Worm (Caenorhabditis elegans) whole organism, L2 larva: Measurements from ENCODE around the gene C50E3.5.
A peak's percentile ranks its signal among the peaks of the same experiment; 100 is the strongest.

Source experiments
- aly-2 ChIP-seq: fragments of 150-350 bp; optimal IDR thresholded peaks from 2 replicates; lab custom pipeline; 2014; ENCODE audit warnings: missing biosample characterization, missing genetic modification characterization
- ceh-16 ChIP-seq: fragments of 150-350 bp; optimal IDR thresholded peaks from 2 replicates; lab custom pipeline; 2014; ENCODE audit warnings: missing biosample characterization, missing genetic modification characterization
- dmd-4 ChIP-seq: sonication (generic microtip); optimal IDR thresholded peaks from 2 replicates; lab custom pipeline; 2017; ENCODE audit warnings: missing biosample characterization, missing genetic modification characterization
- fos-1 ChIP-seq: fragments of 150-350 bp; optimal IDR thresholded peaks from 2 replicates; lab custom pipeline; 2014; ENCODE audit warnings: missing biosample characterization, missing genetic modification characterization
- lin-13 ChIP-seq: fragments of 150-350 bp; optimal IDR thresholded peaks from 2 replicates; lab custom pipeline; 2014; ENCODE audit warnings: missing biosample characterization, missing genetic modification reagents, missing genetic modification characterization
- lin-39 ChIP-seq: fragments of 150-350 bp; optimal IDR thresholded peaks from 2 replicates; lab custom pipeline; 2014; ENCODE audit warnings: missing biosample characterization, missing genetic modification reagents, missing genetic modification characterization
- mdl-1 ChIP-seq, 2 experiments: fragments of 150-350 bp in 1 of 2; sonication (generic microtip) in 1 of 2; optimal IDR thresholded peaks; 2 replicates each; lab custom pipeline; 2017; ENCODE audit warnings: missing biosample characterization in 2 of 2, missing genetic modification characterization in 2 of 2
- nhr-12 ChIP-seq: fragments of 150-350 bp; optimal IDR thresholded peaks from 2 replicates; lab custom pipeline; 2014; ENCODE audit warnings: missing biosample characterization, missing genetic modification characterization
- nhr-237 ChIP-seq: fragments of 150-350 bp; optimal IDR thresholded peaks from 2 replicates; lab custom pipeline; 2014; ENCODE audit warnings: missing biosample characterization, missing genetic modification characterization
- sma-9 ChIP-seq, 2 experiments: fragments of 150-350 bp in 1 of 2; sonication (generic microtip) in 1 of 2; optimal IDR thresholded peaks; 2 replicates each; lab custom pipeline; 2014 to 2016; ENCODE audit warnings: missing genetic modification characterization in 2 of 2, mild to moderate bottlenecking in 1 of 2, missing biosample characterization in 1 of 2, missing compliant biosample characterization in 1 of 2, missing genetic modification reagents in 1 of 2, moderate library complexity in 1 of 2
- snpc-4 ChIP-seq: fragments of 150-350 bp; optimal IDR thresholded peaks from 2 replicates; lab custom pipeline; 2014; ENCODE audit warnings: missing biosample characterization, missing genetic modification characterization
- unc-39 ChIP-seq: fragments of 150-350 bp; optimal IDR thresholded peaks from 2 replicates; lab custom pipeline; 2014; ENCODE audit warnings: missing biosample characterization, missing genetic modification characterization
- unc-62 ChIP-seq: fragments of 150-350 bp; optimal IDR thresholded peaks from 2 replicates; lab custom pipeline; 2014; ENCODE audit warnings: missing biosample characterization, missing genetic modification reagents, missing genetic modification characterization

DNA sequence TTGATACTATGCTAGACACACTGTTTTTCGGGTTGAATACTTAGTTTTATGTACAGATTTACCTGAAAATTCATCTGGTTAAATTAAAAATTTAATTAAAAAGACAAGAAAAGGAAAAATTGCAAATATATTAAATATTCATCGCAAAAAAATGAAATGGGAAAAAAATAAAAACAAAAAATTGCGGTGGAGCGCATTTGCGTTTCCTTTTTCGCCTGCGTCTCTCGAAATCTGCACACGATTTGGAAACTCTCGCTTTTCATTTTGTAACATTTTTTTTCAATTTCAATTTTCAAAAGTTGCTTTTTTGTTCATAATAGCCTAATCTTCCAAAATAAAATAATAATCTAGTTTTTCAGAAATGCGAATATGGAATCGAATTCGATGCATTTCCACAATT, at the start of gene C50E3.5, which contains the start of gene F19F10.11:
- TF ChIP-seq ceh-16 (tag; lab: Kevin White, UChicago): no peak
- TF ChIP-seq fos-1: peak; percentile 13
- no peak for TF ChIP-seq lin-13 (GFP tag; lab: Kevin White, UChicago)
- TF ChIP-seq dmd-4 (tag; lab: Kevin White, UChicago): no peak
- TF ChIP-seq sma-9 (GFP tag; optimal IDR thresholded peaks at IDR 0.05; lab: Kevin White, UChicago): peak; percentile 57
- TF ChIP-seq sma-9 (tag; optimal IDR thresholded peaks at IDR 0.05; lab: Kevin White, UChicago): no peak
- no peak for TF ChIP-seq lin-39 (tag; lab: Kevin White, UChicago)
- TF ChIP-seq snpc-4 (tag; lab: Kevin White, UChicago): peak; percentile 30
- no peak for TF ChIP-seq aly-2 (tag; lab: Kevin White, UChicago)
- no peak for TF ChIP-seq unc-62 (GFP tag; lab: Kevin White, UChicago)
- no peak for TF ChIP-seq nhr-237
- TF ChIP-seq mdl-1 (tag; optimal IDR thresholded peaks at IDR 0.05; lab: Kevin White, UChicago): no peak
- no peak for TF ChIP-seq unc-39 (tag; lab: Kevin White, UChicago)
- no peak for TF ChIP-seq nhr-12 (tag; lab: Kevin White, UChicago)
